Worm (Caenorhabditis elegans) whole organism, mixed stage, embryonic: ENCODE data around the gene T10F2.5.
A peak's percentile ranks its signal among the peaks of the same experiment; 100 is the strongest.

ENCODE experiments used
- M03D4.4 ChIP-seq: sonication (generic microtip); optimal IDR thresholded peaks from 2 replicates; lab custom pipeline; 2017; ENCODE audit warnings: mild to moderate bottlenecking, missing genetic modification characterization, missing compliant biosample characterization
- bed-3 ChIP-seq: fragments of 200-800 bp; sonication (Bioruptor generic); optimal IDR thresholded peaks from 3 replicates; lab custom pipeline; 2018; ENCODE audit warnings: mild to moderate bottlenecking, missing genetic modification characterization, moderate library complexity, missing compliant biosample characterization
- blmp-1 ChIP-seq: fragments of 150-350 bp; optimal IDR thresholded peaks from 2 replicates; lab custom pipeline; 2014; ENCODE audit warnings: missing biosample characterization, missing genetic modification characterization
- ceh-39 ChIP-seq: fragments of 150-350 bp; optimal IDR thresholded peaks from 2 replicates; lab custom pipeline; 2014; ENCODE audit warnings: missing biosample characterization, missing genetic modification characterization
- ceh-83 ChIP-seq: fragments of 200-800 bp; sonication (Bioruptor generic); optimal IDR thresholded peaks from 2 replicates; lab custom pipeline; 2018; ENCODE audit warnings: mild to moderate bottlenecking, missing genetic modification characterization, missing compliant biosample characterization
- ces-1 ChIP-seq: fragments of 150-350 bp; optimal IDR thresholded peaks from 2 replicates; lab custom pipeline; 2014; ENCODE audit warnings: missing biosample characterization, missing genetic modification reagents, missing genetic modification characterization
- cnd-1 ChIP-seq: fragments of 200-800 bp; sonication (Bioruptor generic); optimal IDR thresholded peaks from 2 replicates; lab custom pipeline; 2018; ENCODE audit warnings: mild to moderate bottlenecking, missing genetic modification characterization, missing compliant biosample characterization
- drap-1 ChIP-seq: fragments of 200-800 bp; sonication (Bioruptor generic); optimal IDR thresholded peaks from 3 replicates; lab custom pipeline; 2018; ENCODE audit warnings: mild to moderate bottlenecking, missing genetic modification characterization, missing compliant biosample characterization
- elt-1 ChIP-seq: sonication (generic microtip); optimal IDR thresholded peaks from 2 replicates; lab custom pipeline; 2017; ENCODE audit warnings: missing genetic modification characterization, mild to moderate bottlenecking, missing compliant biosample characterization, antibody characterized with exemption, moderate library complexity, borderline replicate concordance; ENCODE audit not compliant: insufficient read depth
- ham-2 ChIP-seq: fragments of 200-800 bp; sonication (Bioruptor generic); optimal IDR thresholded peaks from 2 replicates; lab custom pipeline; 2018; ENCODE audit warnings: mild to moderate bottlenecking, missing genetic modification characterization, missing compliant biosample characterization
- hlh-1 ChIP-seq: fragments of 150-350 bp; optimal IDR thresholded peaks from 2 replicates; lab custom pipeline; 2014; ENCODE audit warnings: missing biosample characterization, missing genetic modification reagents, missing genetic modification characterization
- lin-13 ChIP-seq: fragments of 150-350 bp; optimal IDR thresholded peaks from 2 replicates; lab custom pipeline; 2014; ENCODE audit warnings: missing biosample characterization, missing genetic modification characterization
- lin-32 ChIP-seq: fragments of 200-800 bp; sonication (Bioruptor generic); optimal IDR thresholded peaks from 2 replicates; lab custom pipeline; 2018; ENCODE audit warnings: mild to moderate bottlenecking, missing genetic modification characterization, missing compliant biosample characterization
- lsy-2 ChIP-seq: fragments of 150-350 bp; optimal IDR thresholded peaks from 2 replicates; lab custom pipeline; 2014; ENCODE audit warnings: missing biosample characterization, missing genetic modification characterization
- mab-5 ChIP-seq: fragments of 150-350 bp; optimal IDR thresholded peaks from 2 replicates; lab custom pipeline; 2014; ENCODE audit warnings: missing biosample characterization, missing genetic modification characterization
- mep-1 ChIP-seq: fragments of 150-350 bp; optimal IDR thresholded peaks from 2 replicates; lab custom pipeline; 2017; ENCODE audit warnings: missing biosample characterization, missing genetic modification reagents, missing genetic modification characterization, inconsistent platforms
- mls-2 ChIP-seq: sonication (generic microtip); optimal IDR thresholded peaks from 2 replicates; lab custom pipeline; 2016; ENCODE audit warnings: mild to moderate bottlenecking, missing genetic modification characterization, moderate library complexity, missing compliant biosample characterization
- nhr-12 ChIP-seq: fragments of 150-350 bp; optimal IDR thresholded peaks from 2 replicates; lab custom pipeline; 2014; ENCODE audit warnings: missing biosample characterization, missing genetic modification characterization
- nhr-2 ChIP-seq: fragments of 150-350 bp; optimal IDR thresholded peaks from 2 replicates; lab custom pipeline; 2014; ENCODE audit warnings: missing biosample characterization, missing genetic modification characterization
- nhr-28 ChIP-seq: fragments of 150-350 bp; optimal IDR thresholded peaks from 2 replicates; lab custom pipeline; 2014; ENCODE audit warnings: missing biosample characterization, missing genetic modification characterization
- pha-4 ChIP-seq: fragments of 150-350 bp; optimal IDR thresholded peaks from 2 replicates; lab custom pipeline; 2018; ENCODE audit warnings: missing biosample characterization, missing genetic modification reagents, missing genetic modification characterization
- sem-2 ChIP-seq: fragments of 200-800 bp; sonication (Bioruptor generic); optimal IDR thresholded peaks from 2 replicates; lab custom pipeline; 2018; ENCODE audit warnings: mild to moderate bottlenecking, missing genetic modification characterization, missing compliant biosample characterization
- snpc-4 ChIP-seq: fragments of 150-350 bp; optimal IDR thresholded peaks from 2 replicates; lab custom pipeline; 2014; ENCODE audit warnings: missing biosample characterization, missing genetic modification characterization
- unc-120 ChIP-seq: sonication (generic microtip); optimal IDR thresholded peaks from 2 replicates; lab custom pipeline; 2017; ENCODE audit warnings: missing genetic modification characterization, missing compliant biosample characterization; ENCODE audit not compliant: poor library complexity, severe bottlenecking
- unc-62 ChIP-seq: fragments of 150-350 bp; optimal IDR thresholded peaks from 2 replicates; lab custom pipeline; 2014; ENCODE audit warnings: missing biosample characterization, missing genetic modification reagents, missing genetic modification characterization
- zip-8 ChIP-seq: fragments of 150-350 bp; optimal IDR thresholded peaks from 2 replicates; lab custom pipeline; 2014; ENCODE audit warnings: missing biosample characterization, missing genetic modification characterization
- ztf-11 ChIP-seq: fragments of 150-350 bp; optimal IDR thresholded peaks from 2 replicates; lab custom pipeline; 2014; ENCODE audit warnings: missing biosample characterization, missing genetic modification characterization

The T10F2.5 gene

ce11 chrIII:5190179-5190578 is 30.8 kb upstream of the T10F2.5 start:
- no peak for TF ChIP-seq M03D4.4 (tag; lab: Kevin White, UChicago)

DNA sequence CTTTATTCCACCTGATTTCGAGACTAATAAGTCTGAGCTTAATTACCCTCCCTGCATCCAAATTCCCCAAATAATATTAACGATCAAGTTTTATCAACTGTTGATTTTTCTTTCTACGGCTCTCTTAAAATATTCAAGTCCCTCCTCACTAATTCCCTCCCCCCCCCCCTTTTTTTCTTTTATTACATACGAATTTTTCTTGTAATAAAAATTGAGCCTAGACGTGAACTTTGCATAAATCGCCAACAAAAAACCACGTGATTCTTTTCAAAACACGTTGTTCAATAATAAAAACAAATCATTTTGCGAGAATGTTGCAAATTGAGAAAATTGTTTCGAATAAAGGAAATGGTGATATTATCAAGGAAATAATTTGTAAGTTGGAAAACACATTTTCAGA is 29.0 kb upstream of the T10F2.5 start, which contains the start of gene K10D2.8:
Gene K10D2.8 (plus strand): TSS at position 301 of the 400 bp plus-strand sequence.
- no peak for TF ChIP-seq nhr-12 (tag; lab: Kevin White, UChicago)
- no peak for TF ChIP-seq nhr-2
- no peak for TF ChIP-seq zip-8 (tag; lab: Kevin White, UChicago)
- TF ChIP-seq mab-5 (tag; lab: Kevin White, UChicago) = no peak
- TF ChIP-seq sem-2 = no peak
- TF ChIP-seq pha-4 (tag; lab: Kevin White, UChicago) = no peak
- TF ChIP-seq cnd-1 = no peak
- TF ChIP-seq mep-1 (tag; lab: Kevin White, UChicago) = no peak
- TF ChIP-seq drap-1 = no peak
- no peak for TF ChIP-seq M03D4.4 (tag; lab: Kevin White, UChicago)
- TF ChIP-seq unc-62 = no peak
- TF ChIP-seq elt-1 = no peak
- TF ChIP-seq ceh-83 = no peak
- no peak for TF ChIP-seq ham-2 (GFP tag; lab: Kevin White, UChicago)
- no peak for TF ChIP-seq bed-3
- no peak for TF ChIP-seq mls-2 (tag; lab: Kevin White, UChicago)
- TF ChIP-seq ceh-39 = no peak

- TF ChIP-seq nhr-28 (tag; lab: Kevin White, UChicago) (no peak), nhr-2 (no peak), mls-2 (tag; lab: Kevin White, UChicago) (no peak), ham-2 (GFP tag; lab: Kevin White, UChicago) (no peak), mab-5 (tag; lab: Kevin White, UChicago) (no peak), lsy-2 (tag; lab: Kevin White, UChicago) (no peak), snpc-4 (tag; lab: Kevin White, UChicago) (no peak), ces-1 (GFP tag; lab: Kevin White, UChicago) (no peak), hlh-1 (no peak), ceh-83 (no peak), lin-13 (no peak)
These were observed 26.2 kb upstream of the T10F2.5 start, which contains the start of gene pup-2 for ce11 chrIII:5185620-5186019. pup-2 (plus strand) TSS chrIII:5185920.

DNA sequence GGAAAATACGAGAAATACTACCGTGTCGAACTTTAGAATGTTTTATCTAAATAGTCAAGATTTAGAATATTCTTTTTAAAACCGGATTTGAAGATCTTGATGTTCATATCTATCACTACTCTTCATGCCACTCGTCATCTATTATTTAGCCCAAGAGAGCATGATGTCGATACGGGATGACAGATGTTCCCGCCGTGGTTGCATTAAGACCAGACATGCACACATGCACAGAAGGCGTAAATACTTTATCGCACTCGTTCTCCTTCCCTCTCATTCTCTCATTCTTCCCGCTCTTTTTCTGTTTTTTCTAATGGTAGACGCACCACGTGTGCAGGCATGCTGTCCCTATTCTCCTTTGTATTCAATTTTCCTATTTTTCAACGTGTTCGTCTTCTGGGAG is 24.0 kb upstream of the T10F2.5 start:
- TF ChIP-seq unc-62 (peak; percentile 1), lin-13 (no peak), ces-1 (GFP tag; lab: Kevin White, UChicago) (peak; percentile 62), cnd-1 (peak; percentile 85), lin-32 (GFP tag; lab: Kevin White, UChicago) (peak; percentile 89)
- TF ChIP-seq, all 35 proteins: peak for 4

ce11 chrIII:5181641-5182040 is 22.2 kb upstream of the T10F2.5 start:
- TF ChIP-seq cnd-1 (no peak), mep-1 (tag; lab: Kevin White, UChicago) (no peak), elt-1 (no peak), ztf-11 (tag; lab: Kevin White, UChicago) (no peak), blmp-1 (no peak), mab-5 (tag; lab: Kevin White, UChicago) (no peak), mls-2 (tag; lab: Kevin White, UChicago) (no peak), bed-3 (no peak)

ce11 chrIII:5181217-5181616 is 21.8 kb upstream of the T10F2.5 start:
- TF ChIP-seq snpc-4 (tag; lab: Kevin White, UChicago) (no peak), zip-8 (tag; lab: Kevin White, UChicago) (peak; percentile 42)

ce11 chrIII:5180588-5180987 is 21.2 kb upstream of the T10F2.5 start:
- TF ChIP-seq unc-120 (tag; lab: Kevin White, UChicago) (peak; percentile 31), blmp-1 (no peak), cnd-1 (no peak)

ce11 chrIII:5179166-5179565 is 19.8 kb upstream of the T10F2.5 start:
- no peak for TF ChIP-seq ceh-83
